Worm (Caenorhabditis elegans) whole organism, L2 larva: Measurements from ENCODE around the gene vab-19.

Experiments
- elt-1 ChIP-seq: fragments of 150-350 bp; optimal IDR thresholded peaks from 2 replicates; lab custom pipeline; 2014; ENCODE audit warnings: missing biosample characterization, missing genetic modification characterization
- mdl-1 ChIP-seq, 2 experiments: fragments of 150-350 bp in 1 of 2; sonication (generic microtip) in 1 of 2; optimal IDR thresholded peaks; 2 replicates each; lab custom pipeline; 2017; ENCODE audit warnings: missing biosample characterization in 2 of 2, missing genetic modification characterization in 2 of 2
- nhr-77 ChIP-seq: fragments of 150-350 bp; optimal IDR thresholded peaks from 2 replicates; lab custom pipeline; 2014; ENCODE audit warnings: missing biosample characterization, missing genetic modification characterization
- sem-4 ChIP-seq: fragments of 150-350 bp; optimal IDR thresholded peaks from 2 replicates; lab custom pipeline; 2014; ENCODE audit warnings: missing biosample characterization, missing genetic modification reagents, missing genetic modification characterization
- skn-1 ChIP-seq: sonication (generic microtip); optimal IDR thresholded peaks from 2 replicates; lab custom pipeline; 2017; ENCODE audit warnings: missing biosample characterization, missing genetic modification characterization
- snpc-4 ChIP-seq: fragments of 150-350 bp; optimal IDR thresholded peaks from 2 replicates; lab custom pipeline; 2014; ENCODE audit warnings: missing biosample characterization, missing genetic modification characterization

- TF ChIP-seq sem-4 (tag; lab: Kevin White, UChicago) (no peak), mdl-1 (tag; optimal IDR thresholded peaks at IDR 0.05; lab: Kevin White, UChicago) (no peak), nhr-77 (tag; lab: Kevin White, UChicago) (no peak), skn-1 (tag; lab: Kevin White, UChicago) (no peak), snpc-4 (tag; lab: Kevin White, UChicago) (no peak), elt-1 (tag; lab: Kevin White, UChicago) (no peak)
Measured at ce11 chrII:2438944-2439343, 4.1 kb upstream of the vab-19 start.
